Worm (Caenorhabditis elegans) whole organism, L2 larva: ENCODE data around the gene clec-252.
A peak's percentile ranks its signal among the peaks of the same experiment; 100 is the strongest.

Experiments used
- C34F6.9 ChIP-seq: fragments of 150-350 bp; optimal IDR thresholded peaks from 2 replicates; lab custom pipeline; 2014; ENCODE audit warnings: missing biosample characterization, missing genetic modification characterization
- R02D3.7 ChIP-seq: fragments of 150-350 bp; optimal IDR thresholded peaks from 2 replicates; lab custom pipeline; 2014; ENCODE audit warnings: missing biosample characterization, missing genetic modification characterization
- Y55F3AM.14 ChIP-seq: fragments of 200-800 bp; sonication (Bioruptor generic); optimal IDR thresholded peaks from 2 replicates; lab custom pipeline; 2018; ENCODE audit warnings: mild to moderate bottlenecking, missing genetic modification characterization, missing compliant biosample characterization
- ZK546.5 ChIP-seq: sonication (generic microtip); optimal IDR thresholded peaks from 2 replicates; lab custom pipeline; 2017; ENCODE audit warnings: missing biosample characterization, missing genetic modification characterization
- alr-1 ChIP-seq: fragments of 150-350 bp; optimal IDR thresholded peaks from 2 replicates; lab custom pipeline; 2014; ENCODE audit warnings: missing biosample characterization, missing genetic modification characterization
- aly-2 ChIP-seq: fragments of 150-350 bp; optimal IDR thresholded peaks from 2 replicates; lab custom pipeline; 2014; ENCODE audit warnings: missing biosample characterization, missing genetic modification characterization
- ama-1 ChIP-seq: fragments of 150-350 bp; optimal IDR thresholded peaks from 2 replicates; lab custom pipeline; 2018; ENCODE audit warnings: inconsistent platforms
- ceh-82 ChIP-seq: fragments of 150-350 bp; optimal IDR thresholded peaks from 2 replicates; lab custom pipeline; 2014; ENCODE audit warnings: missing biosample characterization, missing genetic modification characterization
- crh-2 ChIP-seq: sonication (generic microtip); optimal IDR thresholded peaks from 2 replicates; lab custom pipeline; 2017; ENCODE audit warnings: missing biosample characterization, missing genetic modification characterization
- dmd-4 ChIP-seq: sonication (generic microtip); optimal IDR thresholded peaks from 2 replicates; lab custom pipeline; 2017; ENCODE audit warnings: missing biosample characterization, missing genetic modification characterization
- elt-1 ChIP-seq: fragments of 150-350 bp; optimal IDR thresholded peaks from 2 replicates; lab custom pipeline; 2014; ENCODE audit warnings: missing biosample characterization, missing genetic modification characterization
- elt-3 ChIP-seq: sonication (generic microtip); optimal IDR thresholded peaks from 2 replicates; lab custom pipeline; 2017; ENCODE audit warnings: missing biosample characterization, missing genetic modification characterization
- fos-1 ChIP-seq: fragments of 150-350 bp; optimal IDR thresholded peaks from 2 replicates; lab custom pipeline; 2014; ENCODE audit warnings: missing biosample characterization, missing genetic modification characterization
- gmeb-1 ChIP-seq: fragments of 150-350 bp; optimal IDR thresholded peaks from 2 replicates; lab custom pipeline; 2014; ENCODE audit warnings: missing biosample characterization, missing genetic modification characterization
- lin-11 ChIP-seq: fragments of 150-350 bp; sonication (generic microtip); optimal IDR thresholded peaks from 2 replicates; lab custom pipeline; 2014; ENCODE audit warnings: missing biosample characterization, missing genetic modification characterization, inconsistent platforms, mixed read lengths
- lin-13 ChIP-seq: fragments of 150-350 bp; optimal IDR thresholded peaks from 2 replicates; lab custom pipeline; 2014; ENCODE audit warnings: missing biosample characterization, missing genetic modification reagents, missing genetic modification characterization
- lin-39 ChIP-seq: fragments of 150-350 bp; optimal IDR thresholded peaks from 2 replicates; lab custom pipeline; 2014; ENCODE audit warnings: missing biosample characterization, missing genetic modification reagents, missing genetic modification characterization
- lsy-2 ChIP-seq, 2 experiments: fragments of 150-350 bp in 1 of 2; sonication (generic microtip) in 1 of 2; optimal IDR thresholded peaks; 2 replicates each; lab custom pipeline; 2014 to 2017; ENCODE audit warnings: missing biosample characterization in 2 of 2, missing genetic modification characterization in 2 of 2
- mab-5 ChIP-seq: fragments of 150-350 bp; optimal IDR thresholded peaks from 2 replicates; lab custom pipeline; 2014; ENCODE audit warnings: missing biosample characterization, missing genetic modification characterization
- mbf-1 ChIP-seq: sonication (generic microtip); optimal IDR thresholded peaks from 2 replicates; lab custom pipeline; 2017; ENCODE audit warnings: missing biosample characterization, missing genetic modification characterization
- nhr-10 ChIP-seq: sonication (generic microtip); optimal IDR thresholded peaks from 2 replicates; lab custom pipeline; 2017; ENCODE audit warnings: missing biosample characterization, missing genetic modification characterization
- nhr-11 ChIP-seq: fragments of 150-350 bp; optimal IDR thresholded peaks from 2 replicates; lab custom pipeline; 2014; ENCODE audit warnings: missing biosample characterization, missing genetic modification characterization
- nhr-12 ChIP-seq: fragments of 150-350 bp; optimal IDR thresholded peaks from 2 replicates; lab custom pipeline; 2014; ENCODE audit warnings: missing biosample characterization, missing genetic modification characterization
- nhr-21 ChIP-seq: fragments of 150-350 bp; optimal IDR thresholded peaks from 2 replicates; lab custom pipeline; 2014; ENCODE audit warnings: missing biosample characterization, missing genetic modification characterization
- nhr-23 ChIP-seq: fragments of 150-350 bp; optimal IDR thresholded peaks from 2 replicates; lab custom pipeline; 2014; ENCODE audit warnings: missing biosample characterization, missing genetic modification reagents, missing genetic modification characterization
- nhr-25 ChIP-seq: fragments of 150-350 bp; sonication (generic microtip); optimal IDR thresholded peaks from 3 replicates; lab custom pipeline; 2014; ENCODE audit warnings: missing biosample characterization, missing genetic modification characterization
- nhr-6 ChIP-seq: fragments of 150-350 bp; optimal IDR thresholded peaks from 2 replicates; lab custom pipeline; 2014; ENCODE audit warnings: missing biosample characterization, missing genetic modification characterization
- skn-1 ChIP-seq: sonication (generic microtip); optimal IDR thresholded peaks from 2 replicates; lab custom pipeline; 2017; ENCODE audit warnings: missing biosample characterization, missing genetic modification characterization
- sma-3 ChIP-seq: sonication (generic microtip); optimal IDR thresholded peaks from 2 replicates; lab custom pipeline; 2016; ENCODE audit warnings: missing genetic modification reagents, missing genetic modification characterization, missing compliant biosample characterization
- sma-9 ChIP-seq, 2 experiments: fragments of 150-350 bp in 1 of 2; sonication (generic microtip) in 1 of 2; optimal IDR thresholded peaks; 2 replicates each; lab custom pipeline; 2014 to 2016; ENCODE audit warnings: missing genetic modification characterization in 2 of 2, mild to moderate bottlenecking in 1 of 2, missing biosample characterization in 1 of 2, missing compliant biosample characterization in 1 of 2, missing genetic modification reagents in 1 of 2, moderate library complexity in 1 of 2
- unc-39 ChIP-seq: fragments of 150-350 bp; optimal IDR thresholded peaks from 2 replicates; lab custom pipeline; 2014; ENCODE audit warnings: missing biosample characterization, missing genetic modification characterization
- unc-55 ChIP-seq: fragments of 150-350 bp; sonication (generic microtip); optimal IDR thresholded peaks from 3 replicates; lab custom pipeline; 2014; ENCODE audit warnings: missing biosample characterization, missing genetic modification reagents, missing genetic modification characterization
- ztf-1 ChIP-seq: fragments of 200-800 bp; sonication (Bioruptor generic); conservative IDR thresholded peaks from 2 replicates; pipeline ENCODE4 v1.3.6; 2022; ENCODE audit warnings: missing genetic modification characterization, missing compliant biosample characterization
- ztf-11 ChIP-seq: sonication (generic microtip); optimal IDR thresholded peaks from 2 replicates; lab custom pipeline; 2017; ENCODE audit warnings: missing biosample characterization, missing genetic modification characterization
- ztf-4 ChIP-seq: fragments of 150-350 bp; optimal IDR thresholded peaks from 2 replicates; lab custom pipeline; 2014; ENCODE audit warnings: missing biosample characterization, missing genetic modification characterization

Gene clec-252

ce11 chrV:18734381-18734780, 14.2 kb downstream of the clec-252 start, which contains the start of gene scl-20:
Gene scl-20, minus strand, starts transcription at chrV:18734481.
- TF ChIP-seq alr-1 (no peak), nhr-23 (no peak), mab-5 (tag; lab: Kevin White, UChicago) (no peak), lin-13 (GFP tag; lab: Kevin White, UChicago) (no peak), Y55F3AM.14 (GFP tag; lab: Kevin White, UChicago) (no peak)

- TF ChIP-seq sma-3 (no peak), lsy-2 (tag; optimal IDR thresholded peaks at IDR 0.05; lab: Kevin White, UChicago) (no peak), ztf-4 (tag; lab: Kevin White, UChicago) (no peak), lin-11 (tag; lab: Kevin White, UChicago) (no peak), R02D3.7 (no peak), lin-39 (tag; lab: Kevin White, UChicago) (no peak), fos-1 (tag; lab: Kevin White, UChicago) (no peak), skn-1 (no peak), unc-55 (GFP tag; lab: Kevin White, UChicago) (no peak), nhr-11 (tag; lab: Kevin White, UChicago) (no peak), Y55F3AM.14 (GFP tag; lab: Kevin White, UChicago) (no peak), ZK546.5 (tag; lab: Kevin White, UChicago) (no peak), alr-1 (no peak), mab-5 (tag; lab: Kevin White, UChicago) (no peak), ztf-11 (no peak), elt-3 (tag; lab: Kevin White, UChicago) (no peak), ceh-82 (tag; lab: Kevin White, UChicago) (no peak)
Measured at ce11 chrV:18733942-18734341, 14.7 kb downstream of the clec-252 start.

ce11 chrV:18731579-18732041, 17.0 kb downstream of the clec-252 start, which contains the start of the genes asp-18 and scl-19:
Gene asp-18, minus strand, starts transcription at chrV:18731679.
Gene scl-19, plus strand, starts transcription at chrV:18731991.
- no peak for TF ChIP-seq aly-2 (tag; lab: Kevin White, UChicago)
- no peak for TF ChIP-seq nhr-11 (tag; lab: Kevin White, UChicago)
- no peak for TF ChIP-seq nhr-6 (tag; lab: Kevin White, UChicago)
- no peak for TF ChIP-seq skn-1

- TF ChIP-seq ztf-1 (GFP tag; lab: Robert Waterston, UW) (no peak), lin-39 (tag; lab: Kevin White, UChicago) (no peak), nhr-10 (no peak), sma-3 (no peak), unc-39 (tag; lab: Kevin White, UChicago) (no peak), nhr-25 (no peak), gmeb-1 (tag; lab: Kevin White, UChicago) (no peak), unc-55 (GFP tag; lab: Kevin White, UChicago) (no peak), nhr-12 (no peak)
Measured at ce11 chrV:18729324-18729924, 19.2 kb downstream of the clec-252 start, which contains the start of gene asp-19. Gene asp-19, minus strand, starts transcription at chrV:18729374.

- TF ChIP-seq C34F6.9 (tag; lab: Kevin White, UChicago) (peak; percentile 21), Y55F3AM.14 (GFP tag; lab: Kevin White, UChicago) (no peak), unc-55 (GFP tag; lab: Kevin White, UChicago) (peak; percentile 23)
Measured at ce11 chrV:18725858-18726257, 22.8 kb downstream of the clec-252 start.

ce11 chrV:18724076-18724475, 24.6 kb downstream of the clec-252 start:
- TF ChIP-seq lin-11 (tag; lab: Kevin White, UChicago) (no peak), sma-9 (GFP tag; optimal IDR thresholded peaks at IDR 0.05; lab: Kevin White, UChicago) (no peak), sma-9 (tag; optimal IDR thresholded peaks at IDR 0.05; lab: Kevin White, UChicago) (no peak), ztf-4 (tag; lab: Kevin White, UChicago) (no peak), ama-1 (lab: Kevin White, UChicago) (no peak), fos-1 (tag; lab: Kevin White, UChicago) (no peak), nhr-23 (no peak), lin-39 (tag; lab: Kevin White, UChicago) (no peak), nhr-21 (tag; lab: Kevin White, UChicago) (no peak), ZK546.5 (tag; lab: Kevin White, UChicago) (no peak), mbf-1 (tag; lab: Kevin White, UChicago) (no peak), crh-2 (no peak), nhr-12 (no peak), dmd-4 (tag; lab: Kevin White, UChicago) (no peak), elt-1 (tag; lab: Kevin White, UChicago) (no peak), sma-3 (no peak)
